Fruit fly (Drosophila melanogaster) whole organism: Measurements from ENCODE around the gene Ir7d.

Source experiments
- CG8478 ChIP-seq: fragments of >200 bp; optimal IDR thresholded peaks from 2 replicates; lab custom pipeline; 2018; ENCODE audit warnings: inconsistent platforms
- Dll ChIP-seq: fragments of >200 bp; optimal IDR thresholded peaks from 2 replicates; lab custom pipeline; 2017
- EcR ChIP-seq, 2 experiments: fragments of >200 bp; optimal IDR thresholded peaks; 2 replicates each; lab custom pipeline; 2017; ENCODE audit warnings: missing biosample characterization in 2 of 2, missing genetic modification characterization in 2 of 2, missing genetic modification reagents in 2 of 2
- pan ChIP-seq: fragments of >200 bp; optimal IDR thresholded peaks from 2 replicates; lab custom pipeline; 2017
- psq ChIP-seq: fragments of >200 bp; optimal IDR thresholded peaks from 2 replicates; lab custom pipeline; 2017
- usp ChIP-seq: fragments of >200 bp; optimal IDR thresholded peaks from 2 replicates; lab custom pipeline; 2017; ENCODE audit warnings: missing biosample characterization, missing genetic modification characterization, mixed read lengths

Gene Ir7d

dm6 chrX:7878736-7879135 lies at the start of gene Ir7d:
TSS of gene Ir7d (minus strand) at chrX:7878836.
- TF ChIP-seq Dll (lab: Kevin White, UChicago) (no peak), EcR (GFP tag; optimal IDR thresholded peaks at IDR 0.05; lab: Kevin White, UChicago) (no peak), usp (GFP tag; lab: Kevin White, UChicago) (no peak), CG8478 (lab: Kevin White, UChicago) (no peak), psq (lab: Kevin White, UChicago) (no peak), pan (lab: Kevin White, UChicago) (no peak)

- TF ChIP-seq CG8478 (lab: Kevin White, UChicago) (no peak), usp (GFP tag; lab: Kevin White, UChicago) (no peak), Dll (lab: Kevin White, UChicago) (no peak), pan (lab: Kevin White, UChicago) (no peak), psq (lab: Kevin White, UChicago) (no peak), EcR (GFP tag; optimal IDR thresholded peaks at IDR 0.05; lab: Kevin White, UChicago) (no peak)
Measured at dm6 chrX:7924913-7925312, 46.3 kb upstream of the Ir7d start.

DNA sequence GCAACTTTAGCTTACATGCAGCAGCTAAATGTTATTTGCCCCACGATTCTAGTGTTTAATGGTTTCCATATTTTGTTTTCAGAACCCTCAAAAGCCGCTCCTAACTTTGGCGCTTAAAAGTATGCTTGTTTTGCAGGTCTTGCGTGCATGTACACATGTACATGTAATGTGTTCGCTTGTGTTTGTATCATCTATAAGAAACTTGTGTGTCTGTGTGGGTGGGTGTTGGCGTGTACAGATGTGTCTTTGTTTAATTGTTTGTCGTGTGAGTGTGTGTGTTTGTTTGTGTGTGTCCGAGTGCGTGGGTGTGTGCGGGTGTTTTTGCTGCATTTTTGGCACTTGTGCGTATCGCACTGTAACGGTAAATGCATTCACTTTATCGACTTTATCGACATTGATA lies 44.4 kb upstream of the Ir7d start:
- TF ChIP-seq CG8478 (lab: Kevin White, UChicago): no peak
- TF ChIP-seq usp (GFP tag; lab: Kevin White, UChicago): no peak
- no peak for TF ChIP-seq psq (lab: Kevin White, UChicago)
- no peak for TF ChIP-seq EcR (GFP tag; optimal IDR thresholded peaks at IDR 0.05; lab: Kevin White, UChicago)
- no peak for TF ChIP-seq pan (lab: Kevin White, UChicago)
- no peak for TF ChIP-seq Dll (lab: Kevin White, UChicago)

- TF ChIP-seq psq (lab: Kevin White, UChicago): no peak
- TF ChIP-seq CG8478 (lab: Kevin White, UChicago): no peak
Measured at dm6 chrX:7920081-7920688, 41.5 kb upstream of the Ir7d start, which contains the start of the genes hdm and Ykt6. TSS of gene hdm (minus strand) at chrX:7920131. TSS of gene Ykt6 (plus strand) at chrX:7920409.

DNA sequence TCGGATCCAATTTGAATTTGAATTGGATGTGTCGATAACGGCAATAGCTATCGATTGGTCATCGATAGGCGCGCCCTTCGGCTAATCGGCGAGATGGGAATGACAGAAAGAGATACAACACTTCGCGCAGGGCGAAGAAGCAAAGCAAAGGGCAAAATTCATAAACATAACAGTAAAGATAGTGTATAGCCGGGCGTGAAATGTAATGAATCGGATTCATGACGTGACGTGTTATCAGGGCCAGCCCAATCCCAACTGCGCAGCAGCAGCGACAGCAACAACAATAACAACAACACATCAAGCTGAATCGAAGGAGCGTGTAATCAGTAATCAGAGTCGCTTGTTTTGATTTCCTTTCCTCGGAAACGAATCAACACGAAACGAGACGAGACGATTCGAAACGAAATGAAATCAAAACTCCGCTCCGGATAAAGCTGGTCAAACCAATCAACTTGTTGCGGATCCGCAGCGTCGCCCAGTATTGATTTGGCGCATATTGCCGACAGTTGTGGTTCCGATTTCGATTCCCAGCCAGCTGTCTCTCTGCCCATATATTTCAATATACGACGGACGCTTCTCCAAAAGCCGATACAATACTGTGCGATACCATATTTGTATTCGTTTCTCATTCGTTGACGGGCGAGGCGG lies 33.5 kb upstream of the Ir7d start, which contains the start of gene snz:
Gene snz, plus strand, starts transcription at position 107 of the 648 bp plus-strand sequence.
- TF ChIP-seq Dll (lab: Kevin White, UChicago) (no peak), usp (GFP tag; lab: Kevin White, UChicago) (no peak), CG8478 (lab: Kevin White, UChicago) (no peak), pan (lab: Kevin White, UChicago) (no peak), psq (lab: Kevin White, UChicago) (no peak), EcR (GFP tag; optimal IDR thresholded peaks at IDR 0.05; lab: Kevin White, UChicago) (no peak)

- TF ChIP-seq psq (lab: Kevin White, UChicago): no peak
- no peak for TF ChIP-seq CG8478 (lab: Kevin White, UChicago)
- no peak for TF ChIP-seq usp (GFP tag; lab: Kevin White, UChicago)
- TF ChIP-seq Dll (lab: Kevin White, UChicago): no peak
- no peak for TF ChIP-seq EcR (GFP tag; optimal IDR thresholded peaks at IDR 0.05; lab: Kevin White, UChicago)
- TF ChIP-seq pan (lab: Kevin White, UChicago): no peak
Measured at dm6 chrX:7909482-7909881, 30.8 kb upstream of the Ir7d start.

- TF ChIP-seq CG8478 (lab: Kevin White, UChicago) (no peak), pan (lab: Kevin White, UChicago) (no peak)
Measured at dm6 chrX:7909069-7909389, 30.4 kb upstream of the Ir7d start.

DNA sequence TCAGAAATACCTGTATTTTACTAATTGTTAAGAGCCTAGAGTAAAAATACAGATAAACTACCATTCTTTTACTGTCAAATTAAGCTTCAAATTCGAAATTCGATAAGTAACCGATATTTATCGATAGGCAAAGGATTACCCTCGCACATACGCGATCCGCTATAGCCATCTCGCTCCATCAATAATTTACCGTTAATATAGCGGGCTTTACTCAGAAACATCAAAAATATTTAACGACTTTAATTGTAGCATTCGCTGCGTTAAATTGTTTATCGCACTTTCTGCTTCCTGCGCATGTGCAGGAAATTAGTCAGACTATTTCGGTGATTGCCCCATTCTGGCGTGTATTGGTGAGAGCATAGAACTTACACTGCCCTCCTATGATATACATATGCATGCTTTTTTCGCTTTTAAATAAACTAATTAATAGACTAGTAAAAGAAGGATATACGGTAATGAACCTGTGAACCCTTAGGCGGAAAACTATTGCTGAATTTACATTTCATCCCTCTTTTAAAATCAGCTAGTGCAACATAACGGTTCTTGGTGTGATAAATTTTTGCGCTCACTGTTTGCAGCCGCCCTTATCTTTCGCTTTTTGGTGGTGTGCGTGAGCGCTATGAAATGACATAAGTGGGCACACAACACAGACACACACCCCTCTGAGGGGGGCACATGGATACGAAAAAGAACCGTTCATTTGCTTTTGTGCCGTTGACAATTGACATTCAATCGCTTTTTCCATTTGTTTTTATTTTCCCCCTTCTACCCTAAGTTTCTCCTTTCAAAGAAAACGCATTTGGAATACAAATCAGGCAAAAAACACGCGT lies 29.8 kb upstream of the Ir7d start, which contains the start of the genes dpr14 and spidey:
Gene dpr14, minus strand, starts transcription at position 48 of the 830 bp plus-strand sequence.
Gene spidey, plus strand, starts transcription at position 693 of the 830 bp plus-strand sequence.
- TF ChIP-seq pan (lab: Kevin White, UChicago): no peak
- no peak for TF ChIP-seq EcR (GFP tag; optimal IDR thresholded peaks at IDR 0.05; lab: Kevin White, UChicago)
- no peak for TF ChIP-seq Dll (lab: Kevin White, UChicago)
- TF ChIP-seq CG8478 (lab: Kevin White, UChicago): no peak
- TF ChIP-seq usp (GFP tag; lab: Kevin White, UChicago): no peak
- TF ChIP-seq psq (lab: Kevin White, UChicago): no peak

DNA sequence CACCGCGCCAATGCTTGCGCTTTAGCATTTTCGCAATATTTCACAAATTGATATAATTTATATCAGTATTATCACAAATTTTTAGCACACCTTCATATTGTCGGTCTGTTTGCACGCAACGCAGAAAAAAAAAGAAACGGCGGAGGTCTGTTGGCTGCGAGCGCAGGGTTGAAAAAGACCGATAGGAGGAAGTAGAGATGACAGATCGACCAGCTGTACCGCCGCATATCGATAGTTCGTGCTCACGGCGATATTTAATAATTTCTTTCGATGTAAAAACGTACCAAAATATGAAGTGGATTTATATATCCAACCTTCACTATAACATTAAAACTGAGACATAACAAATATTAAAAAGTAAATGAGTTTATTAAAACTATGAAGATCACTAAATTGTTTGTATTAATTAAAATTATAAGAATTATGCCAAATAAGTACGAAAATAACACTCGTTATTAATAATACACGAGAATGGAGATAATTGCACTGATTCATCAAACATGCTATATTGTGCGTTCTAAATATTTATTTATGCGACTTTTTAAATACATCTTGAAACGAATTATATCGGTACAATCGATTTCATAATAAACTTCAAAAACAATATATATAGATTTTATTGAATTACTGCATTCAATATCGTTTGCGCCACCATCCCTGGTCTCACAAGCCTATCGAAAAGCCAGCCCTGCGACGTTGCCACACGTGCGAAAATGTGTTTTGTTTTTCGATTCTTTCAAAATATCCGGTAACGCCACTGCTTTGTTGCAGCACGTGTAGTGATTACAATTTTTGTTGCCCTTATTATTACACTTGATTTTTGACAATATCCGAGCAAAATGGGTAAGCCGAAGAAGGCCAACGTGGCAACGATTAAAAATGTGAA lies 22.8 kb upstream of the Ir7d start, which contains the start of the genes RpS6 and bys:
Gene RpS6, minus strand, starts transcription at position 179 of the 886 bp plus-strand sequence.
Gene bys, plus strand, starts transcription at position 728 of the 886 bp plus-strand sequence.
- TF ChIP-seq psq (lab: Kevin White, UChicago) (no peak), Dll (lab: Kevin White, UChicago) (no peak), pan (lab: Kevin White, UChicago) (no peak), EcR (GFP tag; optimal IDR thresholded peaks at IDR 0.05; lab: Kevin White, UChicago) (no peak), CG8478 (lab: Kevin White, UChicago) (no peak), usp (GFP tag; lab: Kevin White, UChicago) (no peak)

dm6 chrX:7900659-7901058 lies 22.0 kb upstream of the Ir7d start:
- TF ChIP-seq usp (GFP tag; lab: Kevin White, UChicago) (no peak), EcR (GFP tag; optimal IDR thresholded peaks at IDR 0.05; lab: Kevin White, UChicago) (no peak), CG8478 (lab: Kevin White, UChicago) (no peak), Dll (lab: Kevin White, UChicago) (no peak), pan (lab: Kevin White, UChicago) (no peak), psq (lab: Kevin White, UChicago) (no peak)
